Worm (Caenorhabditis elegans): Measurements from ENCODE around the gene fbxa-131.
"Not testable (repeated sequence)": the region's sequence is repeated elsewhere in the genome, so short reads cannot be mapped to it uniquely, and the experiment has no call there.

fbxa-131 gene

ce11 chrV:19738117-19738516, at the start of gene fbxa-131:
fbxa-131 (plus strand) TSS chrV:19738417.
- TF ChIP-seq hmg-4 (GFP tag; optimal IDR thresholded peaks at IDR 0.05), result no peak
- no peak for TF ChIP-seq aly-1 (tag; optimal IDR thresholded peaks at IDR 0.05)
- no peak for TF ChIP-seq F13C5.2 (tag; optimal IDR thresholded peaks at IDR 0.05)
- no peak for TF ChIP-seq flt-1 (GFP tag; IDR thresholded peaks at IDR 0.05)
- no peak for TF ChIP-seq tra-4 (tag; optimal IDR thresholded peaks at IDR 0.05)
- no peak for TF ChIP-seq pes-1 (GFP tag; IDR thresholded peaks at IDR 0.05)
- TF ChIP-seq hmbx-1 (tag; optimal IDR thresholded peaks at IDR 0.05), result no peak
- no peak for TF ChIP-seq ceh-36 (tag; optimal IDR thresholded peaks at IDR 0.05)
- no peak for TF ChIP-seq ceh-13 (GFP tag; optimal IDR thresholded peaks at IDR 0.05)
- no peak for TF ChIP-seq hnd-1 (tag; optimal IDR thresholded peaks at IDR 0.05)
- TF ChIP-seq tbx-11 (GFP tag; IDR thresholded peaks at IDR 0.05), result no peak
- no peak for TF ChIP-seq sea-1 (GFP tag; conservative IDR thresholded peaks at IDR 0.05)
- TF ChIP-seq B0310.2 (tag; optimal IDR thresholded peaks at IDR 0.05), result no peak
- no peak for TF ChIP-seq ama-1 (optimal IDR thresholded peaks at IDR 0.05)
- TF ChIP-seq tbx-37 (GFP tag; conservative IDR thresholded peaks at IDR 0.05), result no peak

ce11 chrV:19691271-19691886, 46.8 kb upstream of the fbxa-131 start:
- TF ChIP-seq hmg-4 (GFP tag; optimal IDR thresholded peaks at IDR 0.05) (no peak), tbx-11 (GFP tag; IDR thresholded peaks at IDR 0.05) (no peak), F13C5.2 (tag; optimal IDR thresholded peaks at IDR 0.05) (no peak), ets-7 (tag; optimal IDR thresholded peaks at IDR 0.05) (no peak), scrt-1 (GFP tag; IDR thresholded peaks at IDR 0.05) (no peak), tra-4 (tag; optimal IDR thresholded peaks at IDR 0.05) (no peak), ama-1 (optimal IDR thresholded peaks at IDR 0.05) (no peak), pes-1 (GFP tag; IDR thresholded peaks at IDR 0.05) (no peak), ceh-36 (tag; optimal IDR thresholded peaks at IDR 0.05) (no peak), sea-1 (GFP tag; conservative IDR thresholded peaks at IDR 0.05) (no peak), ceh-13 (GFP tag; optimal IDR thresholded peaks at IDR 0.05) (no peak), hmbx-1 (tag; optimal IDR thresholded peaks at IDR 0.05) (no peak)

ce11 chrV:19691954-19692353, 46.3 kb upstream of the fbxa-131 start:
- TF ChIP-seq ets-7 (tag; optimal IDR thresholded peaks at IDR 0.05) (no peak), tra-4 (tag; optimal IDR thresholded peaks at IDR 0.05) (no peak), hmg-4 (GFP tag; optimal IDR thresholded peaks at IDR 0.05) (no peak), B0310.2 (tag; optimal IDR thresholded peaks at IDR 0.05) (no peak), ceh-13 (GFP tag; optimal IDR thresholded peaks at IDR 0.05) (no peak), ceh-36 (tag; optimal IDR thresholded peaks at IDR 0.05) (no peak), hmbx-1 (tag; optimal IDR thresholded peaks at IDR 0.05) (no peak), ama-1 (optimal IDR thresholded peaks at IDR 0.05) (no peak), F13C5.2 (tag; optimal IDR thresholded peaks at IDR 0.05) (no peak), hnd-1 (tag; optimal IDR thresholded peaks at IDR 0.05) (no peak), sea-1 (GFP tag; conservative IDR thresholded peaks at IDR 0.05) (no peak), flt-1 (GFP tag; IDR thresholded peaks at IDR 0.05) (no peak), tbx-11 (GFP tag; IDR thresholded peaks at IDR 0.05) (no peak), tbx-37 (GFP tag; conservative IDR thresholded peaks at IDR 0.05) (no peak), scrt-1 (GFP tag; IDR thresholded peaks at IDR 0.05) (no peak), aly-1 (tag; optimal IDR thresholded peaks at IDR 0.05) (no peak), pes-1 (GFP tag; IDR thresholded peaks at IDR 0.05) (no peak)

ce11 chrV:19697348-19698172, 40.7 kb upstream of the fbxa-131 start, which contains the start of the genes Y43F8C.13 and ani-3:
Y43F8C.13 (minus strand) TSS chrV:19697398.
ani-3 (plus strand) TSS chrV:19697732.
- no peak for TF ChIP-seq flt-1 (GFP tag; IDR thresholded peaks at IDR 0.05)

ce11 chrV:19708849-19709248, 29.4 kb upstream of the fbxa-131 start, which contains the start of gene srv-3:
srv-3 (minus strand) TSS chrV:19708949.
- TF ChIP-seq ceh-13 (GFP tag; optimal IDR thresholded peaks at IDR 0.05), result no peak
- TF ChIP-seq sea-1 (GFP tag; conservative IDR thresholded peaks at IDR 0.05), result no peak
- TF ChIP-seq hmbx-1 (tag; optimal IDR thresholded peaks at IDR 0.05), result no peak
- no peak for TF ChIP-seq tbx-37 (GFP tag; conservative IDR thresholded peaks at IDR 0.05)
- TF ChIP-seq B0310.2 (tag; optimal IDR thresholded peaks at IDR 0.05), result no peak
- no peak for TF ChIP-seq pes-1 (GFP tag; IDR thresholded peaks at IDR 0.05)
- no peak for TF ChIP-seq tra-4 (tag; optimal IDR thresholded peaks at IDR 0.05)
- TF ChIP-seq tbx-11 (GFP tag; IDR thresholded peaks at IDR 0.05), result no peak
- no peak for TF ChIP-seq ets-7 (tag; optimal IDR thresholded peaks at IDR 0.05)
- no peak for TF ChIP-seq hmg-4 (GFP tag; optimal IDR thresholded peaks at IDR 0.05)
- no peak for TF ChIP-seq scrt-1 (GFP tag; IDR thresholded peaks at IDR 0.05)
- TF ChIP-seq F13C5.2 (tag; optimal IDR thresholded peaks at IDR 0.05), result no peak
- TF ChIP-seq hnd-1 (tag; optimal IDR thresholded peaks at IDR 0.05), result no peak
- no peak for TF ChIP-seq ama-1 (optimal IDR thresholded peaks at IDR 0.05)
- TF ChIP-seq flt-1 (GFP tag; IDR thresholded peaks at IDR 0.05), result no peak
- no peak for TF ChIP-seq aly-1 (tag; optimal IDR thresholded peaks at IDR 0.05)

ce11 chrV:19710514-19710913, 27.7 kb upstream of the fbxa-131 start, which contains the start of gene Y43F8C.15:
Y43F8C.15 (minus strand) TSS chrV:19710614.
- not testable (repeated sequence) for TF ChIP-seq ceh-36 (tag; optimal IDR thresholded peaks at IDR 0.05); tbx-37 (GFP tag; conservative IDR thresholded peaks at IDR 0.05); ama-1 (optimal IDR thresholded peaks at IDR 0.05)

ce11 chrV:19711646-19712045, 26.6 kb upstream of the fbxa-131 start, which contains the start of gene Y43F8C.23:
Y43F8C.23 (minus strand) TSS chrV:19711746.
- TF ChIP-seq ceh-36 (tag; optimal IDR thresholded peaks at IDR 0.05); B0310.2 (tag; optimal IDR thresholded peaks at IDR 0.05); hmg-4 (GFP tag; optimal IDR thresholded peaks at IDR 0.05): not testable (repeated sequence)

All from whole organism, early embryonic.